Worm (Caenorhabditis elegans): ENCODE measurements around the gene M02D8.2.

M02D8.2 gene

ce11 chrX:8750209-8750608 is 10.7 kb downstream of the M02D8.2 start (continued):
- TF ChIP-seq snpc-4 (tag; optimal IDR thresholded peaks at IDR 0.05), result no peak
- no peak for TF ChIP-seq egl-43 (GFP tag; IDR thresholded peaks at IDR 0.05)
- TF ChIP-seq nhr-6 (tag; optimal IDR thresholded peaks at IDR 0.05), result peak; percentile 24
- peak; percentile 87 for TF ChIP-seq pqm-1 (tag; optimal IDR thresholded peaks at IDR 0.05)
- TF ChIP-seq ZK546.5 (tag; optimal IDR thresholded peaks at IDR 0.05), result no peak
- no peak for TF ChIP-seq dpl-1 (GFP tag; optimal IDR thresholded peaks at IDR 0.05)
- no peak for TF ChIP-seq dmd-8 (GFP tag; IDR thresholded peaks at IDR 0.05)
- no peak for TF ChIP-seq madf-9 (GFP tag; conservative IDR thresholded peaks at IDR 0.05)
- TF ChIP-seq nhr-42 (GFP tag; IDR thresholded peaks at IDR 0.05), result no peak
- TF ChIP-seq ceh-28 (tag; optimal IDR thresholded peaks at IDR 0.05), result no peak
- TF ChIP-seq dmd-6 (GFP tag; IDR thresholded peaks at IDR 0.05), result peak; percentile 90
- TF ChIP-seq hmg-1.1 (GFP tag; IDR thresholded peaks at IDR 0.05), result no peak
- peak; percentile 17 for TF ChIP-seq gei-8 (GFP tag; optimal IDR thresholded peaks at IDR 0.05)
- TF ChIP-seq nhr-77 (tag; optimal IDR thresholded peaks at IDR 0.05), result peak; percentile 28
- TF ChIP-seq mxl-3 (GFP tag; optimal IDR thresholded peaks at IDR 0.05), result peak; percentile 49
- peak; percentile 80 for TF ChIP-seq hlh-11 (tag; optimal IDR thresholded peaks at IDR 0.05)
- TF ChIP-seq F37D6.2 (tag; optimal IDR thresholded peaks at IDR 0.05), result no peak
- peak; percentile 37 for TF ChIP-seq nhr-102 (tag; optimal IDR thresholded peaks at IDR 0.05)

ce11 chrX:8750660-8751059 is 11.2 kb downstream of the M02D8.2 start, which contains the start of gene asns-2:
Gene asns-2, minus strand, starts transcription at chrX:8750941.
- TF ChIP-seq T20F7.1 (GFP tag; optimal IDR thresholded peaks at IDR 0.05) (no peak), ceh-32 (tag; optimal IDR thresholded peaks at IDR 0.05; ENCODE audit: poor library complexity) (no peak), daf-16 (GFP tag; optimal IDR thresholded peaks at IDR 0.05) (no peak), daf-16 (tag; optimal IDR thresholded peaks at IDR 0.05) (no peak), dpl-1 (GFP tag; optimal IDR thresholded peaks at IDR 0.05) (no peak), zfp-3 (GFP tag; conservative IDR thresholded peaks at IDR 0.05) (no peak), Y48G9A.11 (GFP tag; IDR thresholded peaks at IDR 0.05) (no peak), ama-1 (optimal IDR thresholded peaks at IDR 0.05) (peak; percentile 51), php-3 (GFP tag; IDR thresholded peaks at IDR 0.05) (peak; percentile 31; the same call in 1 of the 2 replicates), T26A8.4 (GFP tag; IDR thresholded peaks at IDR 0.05) (no peak), set-16 (GFP tag; IDR thresholded peaks at IDR 0.05) (peak; percentile 59), nhr-10 (tag; optimal IDR thresholded peaks at IDR 0.05) (no peak), lin-29 (GFP tag; IDR thresholded peaks at IDR 0.05) (no peak), nhr-76 (tag; optimal IDR thresholded peaks at IDR 0.05) (no peak), duxl-1 (tag; optimal IDR thresholded peaks at IDR 0.05; ENCODE audit: poor library complexity) (no peak), dmd-6 (GFP tag; IDR thresholded peaks at IDR 0.05) (no peak), nhr-6 (tag; optimal IDR thresholded peaks at IDR 0.05) (no peak), ceh-82 (tag; optimal IDR thresholded peaks at IDR 0.05) (no peak), ztf-7 (tag; optimal IDR thresholded peaks at IDR 0.05) (no peak), skn-1 (tag; optimal IDR thresholded peaks at IDR 0.05) (no peak)

ce11 chrX:8752546-8752945 is 13.1 kb downstream of the M02D8.2 start:
- TF ChIP-seq nhr-11 (tag; optimal IDR thresholded peaks at IDR 0.05) (no peak), tra-1 (GFP tag; IDR thresholded peaks at IDR 0.05) (no peak), ceh-44 (GFP tag; IDR thresholded peaks at IDR 0.05) (no peak), hlh-11 (tag; optimal IDR thresholded peaks at IDR 0.05) (peak; percentile 52), pqm-1 (tag; optimal IDR thresholded peaks at IDR 0.05) (no peak), ztf-11 (tag; optimal IDR thresholded peaks at IDR 0.05) (no peak), nhr-28 (tag; optimal IDR thresholded peaks at IDR 0.05) (peak; percentile 61), zip-2 (tag; optimal IDR thresholded peaks at IDR 0.05) (no peak), dmd-8 (GFP tag; IDR thresholded peaks at IDR 0.05) (no peak), Y48G9A.11 (GFP tag; IDR thresholded peaks at IDR 0.05) (no peak), ceh-28 (tag; optimal IDR thresholded peaks at IDR 0.05) (no peak), dmd-6 (GFP tag; IDR thresholded peaks at IDR 0.05) (0 out of 2 replicates have a peak, but pooled peaks have one; percentile 9), unc-39 (tag; optimal IDR thresholded peaks at IDR 0.05) (no peak), mdl-1 (tag; optimal IDR thresholded peaks at IDR 0.05) (peak; percentile 80 to 81), lir-3 (tag; optimal IDR thresholded peaks at IDR 0.05) (no peak), D1046.2 (GFP tag; IDR thresholded peaks at IDR 0.05) (no peak), ama-1 (optimal IDR thresholded peaks at IDR 0.05) (no peak), daf-16 (GFP tag; optimal IDR thresholded peaks at IDR 0.05) (no peak), daf-16 (tag; optimal IDR thresholded peaks at IDR 0.05) (peak; percentile 42), hlh-30 (tag; optimal IDR thresholded peaks at IDR 0.05; ENCODE audit: insufficient read depth) (peak; percentile 39), unc-62 (GFP tag; optimal IDR thresholded peaks at IDR 0.05 in 1 of 2) (no peak), unc-62 (tag; optimal IDR thresholded peaks at IDR 0.05) (no peak), vab-7 (GFP tag; IDR thresholded peaks at IDR 0.05) (no peak), ces-1 (GFP tag; optimal IDR thresholded peaks at IDR 0.05) (no peak)
